3 worm cellular contexts compared by ENCODE assay signal in genomic region chrII:9343955-9344354, ce11.
TF ChIP-seq lines count a peak whose summit lies in the region.

No protein-coding gene starts in this region.

TF ChIP-seq in whole organism, L1 larva, 84 proteins besides CTCF, POLR2A, EP300 and RAD21 (continued from another document):
- peak in 1 of 2 experiments; percentile 70 for TF ChIP-seq mdl-1 (tag; optimal IDR thresholded peaks at IDR 0.05; lab: Kevin White, UChicago)
- TF ChIP-seq mep-1 (tag; optimal IDR thresholded peaks at IDR 0.05; lab: Kevin White, UChicago): peak; percentile 20
- no peak for TF ChIP-seq hlh-4 (tag; optimal IDR thresholded peaks at IDR 0.05; lab: Kevin White, UChicago)
- TF ChIP-seq nhr-84 (tag; optimal IDR thresholded peaks at IDR 0.05; lab: Kevin White, UChicago): no peak
- no peak for TF ChIP-seq mab-9 (GFP tag; IDR thresholded peaks at IDR 0.05; lab: Robert Waterston, UW)
- no peak for TF ChIP-seq zip-4 (GFP tag; optimal IDR thresholded peaks at IDR 0.05; lab: Kevin White, UChicago)
- no peak for TF ChIP-seq fos-1 (tag; optimal IDR thresholded peaks at IDR 0.05; lab: Kevin White, UChicago)
- no peak for TF ChIP-seq unc-62 (GFP tag; optimal IDR thresholded peaks at IDR 0.05; lab: Kevin White, UChicago)
- no peak for TF ChIP-seq pax-3 (tag; optimal IDR thresholded peaks at IDR 0.05; lab: Kevin White, UChicago)
- TF ChIP-seq unc-30 (tag; optimal IDR thresholded peaks at IDR 0.05; lab: Kevin White, UChicago): no peak
- TF ChIP-seq hlh-17 (GFP tag; optimal IDR thresholded peaks at IDR 0.05; lab: Kevin White, UChicago; ENCODE audit: borderline replicate concordance): no peak
- TF ChIP-seq snpc-4 (tag; optimal IDR thresholded peaks at IDR 0.05; lab: Kevin White, UChicago): no peak
- TF ChIP-seq nhr-28 (tag; optimal IDR thresholded peaks at IDR 0.05; lab: Kevin White, UChicago): no peak
- TF ChIP-seq mef-2 (tag; optimal IDR thresholded peaks at IDR 0.05; lab: Kevin White, UChicago): no peak
- TF ChIP-seq dpl-1 (GFP tag; optimal IDR thresholded peaks at IDR 0.05; lab: Kevin White, UChicago): peak in 1 of 3 experiments; percentile 10
- no peak for TF ChIP-seq sup-37 (GFP tag; optimal IDR thresholded peaks at IDR 0.05; lab: Kevin White, UChicago)
- peak; percentile 73 to 96 (median 89) for TF ChIP-seq elt-3 (tag; optimal IDR thresholded peaks at IDR 0.05; lab: Kevin White, UChicago)
- TF ChIP-seq dsc-1 (tag; optimal IDR thresholded peaks at IDR 0.05; lab: Kevin White, UChicago): no peak
- TF ChIP-seq ets-5 (GFP tag; IDR thresholded peaks at IDR 0.05; lab: Robert Waterston, UW): no peak
- peak; percentile 80 for TF ChIP-seq nhr-20 (tag; optimal IDR thresholded peaks at IDR 0.05; lab: Kevin White, UChicago)
- no peak for TF ChIP-seq ztf-4 (tag; optimal IDR thresholded peaks at IDR 0.05; lab: Kevin White, UChicago)
- peak; percentile 18 for TF ChIP-seq unc-130 (tag; optimal IDR thresholded peaks at IDR 0.05; lab: Kevin White, UChicago)
- TF ChIP-seq lin-15B (tag; optimal IDR thresholded peaks at IDR 0.05; lab: Kevin White, UChicago): no peak
- TF ChIP-seq nhr-71 (tag; optimal IDR thresholded peaks at IDR 0.05; lab: Kevin White, UChicago): peak; percentile 70
- no peak for TF ChIP-seq ceh-82 (tag; optimal IDR thresholded peaks at IDR 0.05; lab: Kevin White, UChicago)
- no peak for TF ChIP-seq pqm-1 (tag; optimal IDR thresholded peaks at IDR 0.05; lab: Kevin White, UChicago)
- no peak for TF ChIP-seq jun-1 (tag; optimal IDR thresholded peaks at IDR 0.05; lab: Kevin White, UChicago)
- no peak for TF ChIP-seq irx-1 (tag; optimal IDR thresholded peaks at IDR 0.05; lab: Kevin White, UChicago)
- no peak for TF ChIP-seq ceh-8 (GFP tag; optimal IDR thresholded peaks at IDR 0.05; lab: Kevin White, UChicago)
- TF ChIP-seq fkh-8 (tag; optimal IDR thresholded peaks at IDR 0.05; lab: Kevin White, UChicago): no peak
- no peak for TF ChIP-seq aly-2 (tag; optimal IDR thresholded peaks at IDR 0.05; lab: Kevin White, UChicago)
- no peak for TF ChIP-seq nhr-11 (tag; optimal IDR thresholded peaks at IDR 0.05; lab: Kevin White, UChicago)
- peak in 1 of 2 experiments; percentile 21 for TF ChIP-seq lin-35 (GFP tag; optimal IDR thresholded peaks at IDR 0.05; lab: Kevin White, UChicago)
- no peak for TF ChIP-seq nhr-77 (tag; optimal IDR thresholded peaks at IDR 0.05; lab: Kevin White, UChicago)
- TF ChIP-seq egl-27 (tag; optimal IDR thresholded peaks at IDR 0.05; lab: Kevin White, UChicago): peak in 1 of 2 experiments; percentile 29
- TF ChIP-seq lsy-2 (tag; optimal IDR thresholded peaks at IDR 0.05; lab: Kevin White, UChicago): peak in 1 of 2 experiments; percentile 12
- TF ChIP-seq lin-39 (tag; optimal IDR thresholded peaks at IDR 0.05; lab: Kevin White, UChicago): no peak
- no peak for TF ChIP-seq efl-1 (optimal IDR thresholded peaks at IDR 0.05; lab: Kevin White, UChicago)
- TF ChIP-seq efl-1 (GFP tag; optimal IDR thresholded peaks at IDR 0.05 in 1 of 2; lab: Kevin White, UChicago): no peak
- TF ChIP-seq nhr-47 (tag; optimal IDR thresholded peaks at IDR 0.05; lab: Kevin White, UChicago): peak; percentile 36
- no peak for TF ChIP-seq C16A3.4 (tag; optimal IDR thresholded peaks at IDR 0.05; lab: Kevin White, UChicago)
- no peak for TF ChIP-seq fkh-10 (GFP tag; optimal IDR thresholded peaks at IDR 0.05; lab: Kevin White, UChicago)

TF ChIP-seq in whole organism, L2 larva, 48 proteins besides CTCF, POLR2A, EP300 and RAD21 (continued from another document):
- TF ChIP-seq elt-1 (tag; optimal IDR thresholded peaks at IDR 0.05; lab: Kevin White, UChicago): no peak
- TF ChIP-seq peb-1 (tag; optimal IDR thresholded peaks at IDR 0.05; lab: Kevin White, UChicago): no peak
- TF ChIP-seq aly-2 (tag; optimal IDR thresholded peaks at IDR 0.05; lab: Kevin White, UChicago): no peak
- TF ChIP-seq nhr-77 (tag; optimal IDR thresholded peaks at IDR 0.05; lab: Kevin White, UChicago): no peak
- TF ChIP-seq ztf-4 (tag; optimal IDR thresholded peaks at IDR 0.05; lab: Kevin White, UChicago): no peak
- peak; percentile 77 for TF ChIP-seq sma-9 (GFP tag; optimal IDR thresholded peaks at IDR 0.05; lab: Kevin White, UChicago)
- no peak for TF ChIP-seq sma-9 (tag; optimal IDR thresholded peaks at IDR 0.05; lab: Kevin White, UChicago)
- TF ChIP-seq nhr-237 (tag; optimal IDR thresholded peaks at IDR 0.05; lab: Kevin White, UChicago): no peak
- TF ChIP-seq F13H6.1 (tag; optimal IDR thresholded peaks at IDR 0.05; lab: Kevin White, UChicago): no peak
- TF ChIP-seq nhr-23 (tag; optimal IDR thresholded peaks at IDR 0.05; lab: Kevin White, UChicago): no peak
- no peak for TF ChIP-seq elt-3 (tag; optimal IDR thresholded peaks at IDR 0.05; lab: Kevin White, UChicago)
- TF ChIP-seq crh-2 (tag; optimal IDR thresholded peaks at IDR 0.05; lab: Kevin White, UChicago): no peak
- no peak for TF ChIP-seq nhr-10 (tag; optimal IDR thresholded peaks at IDR 0.05; lab: Kevin White, UChicago)
- no peak for TF ChIP-seq zag-1 (tag; optimal IDR thresholded peaks at IDR 0.05; lab: Kevin White, UChicago)
- no peak for TF ChIP-seq dmd-4 (tag; optimal IDR thresholded peaks at IDR 0.05; lab: Kevin White, UChicago)
- TF ChIP-seq ztf-1 (GFP tag; conservative IDR thresholded peaks at IDR 0.05; lab: Robert Waterston, UW): no peak
- peak in 1 of 2 experiments; percentile 9 for TF ChIP-seq lsy-2 (tag; optimal IDR thresholded peaks at IDR 0.05; lab: Kevin White, UChicago)
- no peak for TF ChIP-seq nhr-6 (tag; optimal IDR thresholded peaks at IDR 0.05; lab: Kevin White, UChicago)
- TF ChIP-seq sma-3 (GFP tag; optimal IDR thresholded peaks at IDR 0.05; lab: Kevin White, UChicago): peak; percentile 67
- no peak for TF ChIP-seq unc-55 (GFP tag; optimal IDR thresholded peaks at IDR 0.05; lab: Kevin White, UChicago)
- TF ChIP-seq C34F6.9 (tag; optimal IDR thresholded peaks at IDR 0.05; lab: Kevin White, UChicago): no peak
- TF ChIP-seq egl-27 (tag; optimal IDR thresholded peaks at IDR 0.05; lab: Kevin White, UChicago): peak; percentile 44
- no peak for TF ChIP-seq mbf-1 (tag; optimal IDR thresholded peaks at IDR 0.05; lab: Kevin White, UChicago)
- TF ChIP-seq R02D3.7 (tag; optimal IDR thresholded peaks at IDR 0.05; lab: Kevin White, UChicago): no peak
- peak; percentile 54 for TF ChIP-seq nhr-129 (tag; optimal IDR thresholded peaks at IDR 0.05; lab: Kevin White, UChicago)
- peak; percentile 21 for TF ChIP-seq fos-1 (tag; optimal IDR thresholded peaks at IDR 0.05; lab: Kevin White, UChicago)
- TF ChIP-seq nhr-12 (tag; optimal IDR thresholded peaks at IDR 0.05; lab: Kevin White, UChicago): no peak
- TF ChIP-seq unc-62 (GFP tag; optimal IDR thresholded peaks at IDR 0.05; lab: Kevin White, UChicago): no peak
- TF ChIP-seq ceh-16 (tag; optimal IDR thresholded peaks at IDR 0.05; lab: Kevin White, UChicago): no peak

TF ChIP-seq in whole organism, L4 larva, 104 proteins besides CTCF, POLR2A, EP300 and RAD21 (continued from another document):
- TF ChIP-seq unc-62 (GFP tag; optimal IDR thresholded peaks at IDR 0.05 in 1 of 2; lab: Kevin White, UChicago): no peak
- no peak for TF ChIP-seq unc-62 (tag; optimal IDR thresholded peaks at IDR 0.05; lab: Kevin White, UChicago)
- TF ChIP-seq hlh-11 (tag; optimal IDR thresholded peaks at IDR 0.05; lab: Kevin White, UChicago): peak; percentile 53
- no peak for TF ChIP-seq lin-39 (tag; optimal IDR thresholded peaks at IDR 0.05; lab: Kevin White, UChicago)
- no peak for TF ChIP-seq Y48G9A.11 (GFP tag; IDR thresholded peaks at IDR 0.05; lab: Robert Waterston, UW)
TF ChIP-seq in whole organism, L4 larva: peak in this region for 7.
